Worm (Caenorhabditis elegans): Measurements from ENCODE around the gene str-163.

DNA sequence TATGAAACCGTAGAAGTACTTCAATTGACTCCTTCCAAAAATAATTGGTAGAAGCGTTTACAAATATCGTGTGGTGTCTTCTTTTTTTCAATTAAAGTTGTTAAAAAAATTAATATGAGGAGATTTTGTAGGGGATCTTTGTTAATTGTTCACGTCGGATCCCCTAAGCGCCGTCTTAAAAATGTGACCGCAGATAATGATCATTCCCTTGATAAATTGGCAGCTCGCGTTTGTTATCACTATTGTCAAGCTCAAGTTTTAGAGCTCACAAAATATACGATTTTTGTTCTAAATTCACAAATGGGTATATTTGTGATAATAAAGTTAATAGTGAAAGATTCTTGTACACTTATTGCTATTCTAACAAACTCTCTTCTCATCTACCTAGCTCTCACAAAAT lies 44.9 kb upstream of the str-163 start, which contains the start of gene str-159:
- no peak for TF ChIP-seq blmp-1 (tag; optimal IDR thresholded peaks at IDR 0.05; ENCODE audit: insufficient read depth)
- TF ChIP-seq ama-1 (optimal IDR thresholded peaks at IDR 0.05): no peak
- TF ChIP-seq ztf-4 (tag; optimal IDR thresholded peaks at IDR 0.05): no peak
- TF ChIP-seq nhr-77 (tag; optimal IDR thresholded peaks at IDR 0.05): no peak
- TF ChIP-seq elt-1 (tag; optimal IDR thresholded peaks at IDR 0.05): no peak
- no peak for TF ChIP-seq lsy-2 (tag; optimal IDR thresholded peaks at IDR 0.05)

Data from whole organism, L2 larva.